Fruit fly (Drosophila melanogaster) whole organism, embryonic: ENCODE results near the gene arg.

ENCODE experiments used
- Abd-B ChIP-seq: fragments of 200-800 bp; sonication (Bioruptor generic); optimal IDR thresholded peaks from 2 replicates; lab custom pipeline; 2018; ENCODE audit warnings: missing biosample characterization, mild to moderate bottlenecking, missing genetic modification characterization, moderate library complexity
- CG10267 ChIP-seq: fragments of 200-800 bp; sonication (Bioruptor generic); optimal IDR thresholded peaks from 2 replicates; lab custom pipeline; 2018; ENCODE audit warnings: missing biosample characterization, mild to moderate bottlenecking, missing genetic modification characterization, moderate library complexity
- CG10274 ChIP-seq: fragments of 200-800 bp; sonication (Bioruptor generic); optimal IDR thresholded peaks from 3 replicates; lab custom pipeline; 2017; ENCODE audit warnings: missing biosample characterization, mild to moderate bottlenecking, missing genetic modification characterization
- CG11456 ChIP-seq: fragments of 200-800 bp; sonication (Bioruptor generic); IDR thresholded peaks from 3 replicates; pipeline ENCODE4 v1.3.6; 2022; ENCODE audit warnings: missing biosample characterization, missing genetic modification characterization
- CG12219 ChIP-seq: fragments of 200-800 bp; sonication (Bioruptor generic); optimal IDR thresholded peaks from 3 replicates; lab custom pipeline; 2018; ENCODE audit warnings: missing biosample characterization, mild to moderate bottlenecking, missing genetic modification characterization
- CG1233 ChIP-seq: fragments of 200-800 bp; sonication (Bioruptor generic); optimal IDR thresholded peaks from 4 replicates; lab custom pipeline; 2018; ENCODE audit warnings: missing biosample characterization, mild to moderate bottlenecking, missing genetic modification characterization
- CG12659 ChIP-seq: fragments of 200-800 bp; sonication (Bioruptor generic); optimal IDR thresholded peaks from 3 replicates; lab custom pipeline; 2017; ENCODE audit warnings: mild to moderate bottlenecking, missing biosample characterization, missing genetic modification reagents, missing genetic modification characterization
- CG13424 ChIP-seq: fragments of 200-800 bp; sonication (Bioruptor generic); optimal IDR thresholded peaks from 2 replicates; lab custom pipeline; 2019; ENCODE audit warnings: missing biosample characterization, mild to moderate bottlenecking, missing genetic modification characterization, moderate library complexity
- CG1603 ChIP-seq: fragments of 200-800 bp; sonication (Bioruptor generic); optimal IDR thresholded peaks from 2 replicates; lab custom pipeline; 2019; ENCODE audit warnings: missing biosample characterization, mild to moderate bottlenecking, missing genetic modification characterization, moderate library complexity
- CG17186 ChIP-seq: fragments of 200-800 bp; sonication (Bioruptor generic); optimal IDR thresholded peaks from 3 replicates; lab custom pipeline; 2017; ENCODE audit warnings: missing biosample characterization, missing genetic modification reagents, missing genetic modification characterization
- CG17361 ChIP-seq: fragments of 200-800 bp; sonication (Bioruptor generic); IDR thresholded peaks from 3 replicates; pipeline ENCODE4 v1.3.6; 2022; ENCODE audit warnings: missing biosample characterization, missing genetic modification characterization
- CG2889 ChIP-seq: fragments of 200-800 bp; sonication (Bioruptor generic); IDR thresholded peaks from 3 replicates; pipeline ENCODE4 v1.3.6; 2022; ENCODE audit warnings: missing biosample characterization, missing genetic modification characterization
- CG31388 ChIP-seq: fragments of 200-800 bp; sonication (Bioruptor generic); optimal IDR thresholded peaks from 2 replicates; lab custom pipeline; 2016; ENCODE audit warnings: missing biosample characterization, missing genetic modification characterization
- CG3281 ChIP-seq: fragments of 200-800 bp; sonication (Bioruptor generic); optimal IDR thresholded peaks from 3 replicates; lab custom pipeline; 2017; ENCODE audit warnings: missing biosample characterization, mild to moderate bottlenecking, missing genetic modification characterization
- CG34376 ChIP-seq: fragments of 200-800 bp; sonication (Bioruptor generic); optimal IDR thresholded peaks from 2 replicates; lab custom pipeline; 2018; ENCODE audit warnings: missing biosample characterization, mild to moderate bottlenecking, missing genetic modification characterization
- CG3847 ChIP-seq: fragments of 200-800 bp; sonication (Bioruptor generic); IDR thresholded peaks from 2 replicates; pipeline ENCODE4 v1.3.6; 2022; ENCODE audit warnings: missing biosample characterization, missing genetic modification characterization
- CG4730 ChIP-seq: fragments of 200-800 bp; sonication (Bioruptor generic); IDR thresholded peaks from 2 replicates; pipeline ENCODE4 v1.3.6; 2022; ENCODE audit warnings: missing biosample characterization, missing genetic modification characterization
- CG6272 ChIP-seq: fragments of 200-800 bp; sonication (Bioruptor generic); IDR thresholded peaks from 2 replicates; pipeline ENCODE4 v1.3.6; 2022; ENCODE audit warnings: missing biosample characterization, missing genetic modification characterization
- CG7271 ChIP-seq: fragments of 200-800 bp; sonication (Bioruptor generic); optimal IDR thresholded peaks from 2 replicates; lab custom pipeline; 2018; ENCODE audit warnings: missing biosample characterization, mild to moderate bottlenecking, missing genetic modification characterization, moderate library complexity
- CG7357 ChIP-seq: fragments of 200-800 bp; sonication (Bioruptor generic); IDR thresholded peaks from 3 replicates; pipeline ENCODE4 v1.3.6; 2022; ENCODE audit warnings: missing biosample characterization, missing genetic modification characterization
- CG8281 ChIP-seq: fragments of 200-800 bp; sonication (Bioruptor generic); optimal IDR thresholded peaks from 2 replicates; lab custom pipeline; 2018; ENCODE audit warnings: missing biosample characterization, mild to moderate bottlenecking, missing genetic modification characterization, moderate library complexity
- CG8290 ChIP-seq, 3 experiments: fragments of 200-800 bp; sonication (Bioruptor generic); optimal IDR thresholded peaks; 2 replicates each; lab custom pipeline; 2016 to 2019; ENCODE audit warnings: missing biosample characterization in 3 of 3, missing genetic modification characterization in 3 of 3, mild to moderate bottlenecking in 2 of 3, moderate library complexity in 1 of 3
- CkIIα-i1 ChIP-seq: fragments of 200-800 bp; sonication (Bioruptor generic); IDR thresholded peaks from 2 replicates; pipeline ENCODE4 v1.3.6; 2022; ENCODE audit warnings: missing biosample characterization, missing genetic modification characterization
- CoRest ChIP-seq: fragments of 200-800 bp; sonication (Bioruptor generic); optimal IDR thresholded peaks from 3 replicates; lab custom pipeline; 2018; ENCODE audit warnings: missing biosample characterization, mild to moderate bottlenecking, missing genetic modification characterization, moderate library complexity
- D19B ChIP-seq: fragments of 200-800 bp; sonication (Bioruptor generic); optimal IDR thresholded peaks from 2 replicates; lab custom pipeline; 2017; ENCODE audit warnings: missing biosample characterization, mild to moderate bottlenecking, missing genetic modification characterization
- Deaf1 ChIP-seq: fragments of 200-800 bp; optimal IDR thresholded peaks from 3 replicates; lab custom pipeline; 2019; ENCODE audit warnings: missing biosample characterization, mild to moderate bottlenecking, missing genetic modification characterization, moderate library complexity
- Dip2 ChIP-seq: fragments of 200-800 bp; sonication (Bioruptor generic); IDR thresholded peaks from 2 replicates; pipeline ENCODE4 v1.3.6; 2022; ENCODE audit warnings: missing biosample characterization, missing genetic modification characterization
- Ets97D ChIP-seq: fragments of 200-800 bp; sonication (Bioruptor generic); optimal IDR thresholded peaks from 3 replicates; lab custom pipeline; 2016; ENCODE audit warnings: missing biosample characterization, missing genetic modification characterization
- Gsc ChIP-seq: fragments of 200-800 bp; sonication (Bioruptor generic); IDR thresholded peaks from 2 replicates; pipeline ENCODE4 v1.3.6; 2022; ENCODE audit warnings: missing biosample characterization, missing genetic modification characterization
- Hand ChIP-seq: fragments of 200-800 bp; sonication (Bioruptor generic); optimal IDR thresholded peaks from 2 replicates; lab custom pipeline; 2017; ENCODE audit warnings: mild to moderate bottlenecking, missing biosample characterization, missing genetic modification reagents, missing genetic modification characterization
- Med ChIP-seq: fragments of 200-800 bp; sonication (Bioruptor generic); peaks from one replicate; lab custom pipeline; 2016; ENCODE audit warnings: missing biosample characterization, missing genetic modification characterization, mild to moderate bottlenecking, inconsistent platforms, moderate library complexity
- Myb ChIP-seq: fragments of 200-800 bp; sonication (Bioruptor generic); optimal IDR thresholded peaks from 2 replicates; lab custom pipeline; 2016; ENCODE audit warnings: missing biosample characterization, missing genetic modification characterization
- Six4 ChIP-seq: fragments of 200-800 bp; sonication (Bioruptor generic); optimal IDR thresholded peaks from 2 replicates; lab custom pipeline; 2016; ENCODE audit warnings: missing biosample characterization, missing genetic modification characterization
- Vsx1 ChIP-seq: fragments of 200-800 bp; sonication (Bioruptor generic); optimal IDR thresholded peaks from 2 replicates; lab custom pipeline; 2017; ENCODE audit warnings: missing biosample characterization, mild to moderate bottlenecking, missing genetic modification characterization, missing genetic modification reagents
- YL-1 ChIP-seq: fragments of 200-800 bp; sonication (Bioruptor generic); optimal IDR thresholded peaks from 3 replicates; lab custom pipeline; 2017; ENCODE audit warnings: missing biosample characterization, mild to moderate bottlenecking, missing genetic modification characterization
- bbx ChIP-seq: fragments of 200-800 bp; sonication (Bioruptor generic); IDR thresholded peaks from 2 replicates; pipeline ENCODE4 v1.3.6; 2022; ENCODE audit warnings: missing biosample characterization, missing genetic modification characterization; ENCODE audit not compliant: partially characterized antibody
- cg ChIP-seq: fragments of 200-800 bp; sonication (Bioruptor generic); optimal IDR thresholded peaks from 3 replicates; lab custom pipeline; 2019; ENCODE audit warnings: missing biosample characterization, mild to moderate bottlenecking, missing genetic modification characterization, moderate library complexity
- jigr1 ChIP-seq: fragments of 200-800 bp; sonication (Bioruptor generic); IDR thresholded peaks from 3 replicates; pipeline ENCODE4 v1.3.6; 2022; ENCODE audit warnings: missing biosample characterization, missing genetic modification characterization
- jumu ChIP-seq: fragments of 200-800 bp; sonication (Bioruptor generic); optimal IDR thresholded peaks from 3 replicates; lab custom pipeline; 2016; ENCODE audit warnings: missing biosample characterization, missing genetic modification characterization
- knrl ChIP-seq: fragments of 200-800 bp; sonication (Bioruptor generic); IDR thresholded peaks from 3 replicates; pipeline ENCODE4 v1.3.6; 2022; ENCODE audit warnings: missing biosample characterization, missing genetic modification characterization; ENCODE audit not compliant: partially characterized antibody
- lilli ChIP-seq: fragments of 200-800 bp; sonication (Bioruptor generic); optimal IDR thresholded peaks from 3 replicates; lab custom pipeline; 2016; ENCODE audit warnings: missing biosample characterization, missing genetic modification characterization
- lov ChIP-seq, 2 experiments: fragments of 200-800 bp in 1 of 2; fragments of >200 bp in 1 of 2; sonication (Bioruptor generic) in 1 of 2; IDR thresholded peaks in 1 of 2; optimal IDR thresholded peaks in 1 of 2; 2 replicates in 1 of 2; 3 replicates in 1 of 2; pipeline versions ENCODE4 v1.3.6 to Lab custom; 2017 to 2022; ENCODE audit warnings: missing biosample characterization in 1 of 2, missing genetic modification characterization in 1 of 2
- pros ChIP-seq: fragments of 200-800 bp; sonication (Bioruptor generic); optimal IDR thresholded peaks from 3 replicates; lab custom pipeline; 2019; ENCODE audit warnings: missing biosample characterization, mild to moderate bottlenecking, missing genetic modification characterization, moderate library complexity
- psq ChIP-seq: fragments of 200-800 bp; sonication (Bioruptor generic); optimal IDR thresholded peaks from 2 replicates; lab custom pipeline; 2017; ENCODE audit warnings: missing biosample characterization, missing genetic modification characterization
- sob ChIP-seq: fragments of 200-800 bp; sonication (Bioruptor generic); IDR thresholded peaks from 2 replicates; pipeline ENCODE4 v1.3.6; 2022; ENCODE audit warnings: missing biosample characterization, missing genetic modification characterization
- stwl ChIP-seq: fragments of 200-800 bp; sonication (Bioruptor generic); optimal IDR thresholded peaks from 3 replicates; lab custom pipeline; 2018; ENCODE audit warnings: missing biosample characterization, mild to moderate bottlenecking, missing genetic modification characterization, moderate library complexity
- sug ChIP-seq: fragments of 200-800 bp; optimal IDR thresholded peaks from 2 replicates; lab custom pipeline; 2019; ENCODE audit warnings: missing biosample characterization, mild to moderate bottlenecking, missing genetic modification characterization, moderate library complexity
- tgo ChIP-seq: fragments of 200-800 bp; sonication (Bioruptor generic); IDR thresholded peaks from 3 replicates; pipeline ENCODE4 v1.3.6; 2022; ENCODE audit warnings: missing biosample characterization, missing genetic modification characterization
- ttk ChIP-seq: fragments of 200-800 bp; sonication (Bioruptor generic); IDR thresholded peaks from 2 replicates; pipeline ENCODE4 v2.1.2; 2022; ENCODE audit warnings: missing biosample characterization, missing genetic modification characterization
- vfl ChIP-seq: fragments of 200-800 bp; sonication (Bioruptor generic); optimal IDR thresholded peaks from 2 replicates; lab custom pipeline; 2016; ENCODE audit warnings: missing biosample characterization, missing genetic modification characterization

arg gene

dm6 chrX:496326-496725, 12.9 kb upstream of the arg start, which contains the start of gene svr (continued):
- TF ChIP-seq CG10267 (tag; lab: Kevin White, UChicago) (peak; percentile 37), vfl (GFP tag; lab: Kevin White, UChicago) (no peak), CG12659 (GFP tag; lab: Kevin White, UChicago) (peak; percentile 48), sug (tag; lab: Kevin White, UChicago) (peak; percentile 18), CG6272 (GFP tag; lab: Robert Waterston, UW) (no peak), CG11456 (no peak), CG1603 (tag; lab: Kevin White, UChicago) (peak; percentile 65), sob (GFP tag; lab: Robert Waterston, UW) (no peak), CG7357 (no peak), Med (GFP tag; lab: Kevin White, UChicago) (peak; percentile 77), bbx (peak; percentile 58), CG17361 (GFP tag; lab: Robert Waterston, UW) (no peak), D19B (GFP tag; lab: Kevin White, UChicago) (no peak), jumu (GFP tag; lab: Kevin White, UChicago) (no peak), ttk (GFP tag; lab: Robert Waterston, UW) (no peak), CG3847 (peak; percentile 44), psq (no peak), lilli (no peak), Six4 (GFP tag; lab: Kevin White, UChicago) (no peak), CG4730 (no peak), CG8290 (GFP tag; optimal IDR thresholded peaks at IDR 0.05; lab: Kevin White, UChicago) (no peak), CG8290 (tag; optimal IDR thresholded peaks at IDR 0.05; lab: Kevin White, UChicago) (peak in 1 of 2 experiments; percentile 37), Myb (GFP tag; lab: Kevin White, UChicago) (peak; percentile 19), tgo (GFP tag; lab: Robert Waterston, UW) (no peak), CG7271 (tag; lab: Kevin White, UChicago) (no peak), jigr1 (GFP tag; lab: Robert Waterston, UW) (no peak), CG31388 (no peak), CG8281 (tag; lab: Kevin White, UChicago) (no peak), CG10274 (no peak), lov (optimal IDR thresholded peaks at IDR 0.05; lab: Kevin White, UChicago) (no peak), lov (GFP tag; IDR thresholded peaks at IDR 0.05; lab: Robert Waterston, UW) (no peak), stwl (tag; lab: Kevin White, UChicago) (peak; percentile 18), CG12219 (GFP tag; lab: Kevin White, UChicago) (no peak), Hand (GFP tag; lab: Kevin White, UChicago) (no peak), Abd-B (GFP tag; lab: Kevin White, UChicago) (no peak), Ets97D (GFP tag; lab: Kevin White, UChicago) (peak; percentile 45), Deaf1 (tag; lab: Kevin White, UChicago) (peak; percentile 55), knrl (GFP tag; lab: Robert Waterston, UW) (0 out of 3 replicates have a peak, but pooled peaks have one; percentile 27), CoRest (tag; lab: Kevin White, UChicago) (peak; percentile 15), CG17186 (GFP tag; lab: Kevin White, UChicago) (peak; percentile 84), CG2889 (GFP tag; lab: Robert Waterston, UW) (no peak), CkIIα-i1 (GFP tag; lab: Robert Waterston, UW) (no peak), CG34376 (GFP tag; lab: Kevin White, UChicago) (peak; percentile 9), Gsc (GFP tag; lab: Robert Waterston, UW) (no peak), CG3281 (no peak), CG13424 (tag; lab: Kevin White, UChicago) (no peak), CG1233 (GFP tag; lab: Kevin White, UChicago) (no peak), pros (GFP tag; lab: Kevin White, UChicago) (no peak), Dip2 (GFP tag; lab: Robert Waterston, UW) (no peak), Vsx1 (GFP tag; lab: Kevin White, UChicago) (no peak), YL-1 (GFP tag; lab: Kevin White, UChicago) (peak; percentile 35), cg (peak; percentile 78)
